Worm (Caenorhabditis elegans): ENCODE results near the gene ZC155.4.

ZC155.4 gene

ce11 chrIII:5162820-5163631 is 52.2 kb downstream of the ZC155.4 start, which contains the start of gene gars-1:
TSS of gene gars-1 (minus strand) at chrIII:5163627.
- no peak for TF ChIP-seq tbx-11 (GFP tag; IDR thresholded peaks at IDR 0.05)
- TF ChIP-seq tra-4 (tag; optimal IDR thresholded peaks at IDR 0.05): no peak
- no peak for TF ChIP-seq hnd-1 (tag; optimal IDR thresholded peaks at IDR 0.05)
- TF ChIP-seq aly-1 (tag; optimal IDR thresholded peaks at IDR 0.05): no peak
- TF ChIP-seq sea-1 (GFP tag; conservative IDR thresholded peaks at IDR 0.05): no peak
- no peak for TF ChIP-seq pes-1 (GFP tag; IDR thresholded peaks at IDR 0.05)
- no peak for TF ChIP-seq ets-7 (tag; optimal IDR thresholded peaks at IDR 0.05)
- TF ChIP-seq flt-1 (GFP tag; IDR thresholded peaks at IDR 0.05): no peak
- no peak for TF ChIP-seq F13C5.2 (tag; optimal IDR thresholded peaks at IDR 0.05)
